Worm (Caenorhabditis elegans): ENCODE measurements around the gene C14A6.7.
"Not testable (repeated sequence)": the region's sequence is repeated elsewhere in the genome, so short reads cannot be mapped to it uniquely, and the experiment has no call there.

Gene C14A6.7

ce11 chrV:18168266-18168665 lies at the start of gene C14A6.7:
C14A6.7 (minus strand) TSS chrV:18168366.
- no peak for TF ChIP-seq unc-62 (GFP tag; optimal IDR thresholded peaks at IDR 0.05)
- no peak for TF ChIP-seq ceh-82 (tag; optimal IDR thresholded peaks at IDR 0.05)
- TF ChIP-seq mml-1 (tag; optimal IDR thresholded peaks at IDR 0.05): no peak
- no peak for TF ChIP-seq sea-2 (GFP tag; optimal IDR thresholded peaks at IDR 0.05)
- TF ChIP-seq pqm-1 (tag; optimal IDR thresholded peaks at IDR 0.05): no peak
- no peak for TF ChIP-seq aly-2 (tag; optimal IDR thresholded peaks at IDR 0.05)

ce11 chrV:18216784-18217183 lies 48.6 kb upstream of the C14A6.7 start, which contains the start of gene F16H6.9:
F16H6.9 (plus strand) TSS chrV:18217084.
- TF ChIP-seq nhr-12, nhr-23, ztf-11 (tag; optimal IDR thresholded peaks at IDR 0.05): not testable (repeated sequence)

ce11 chrV:18216175-18216574 lies 48.0 kb upstream of the C14A6.7 start, which contains the start of gene F16H6.8:
F16H6.8 (minus strand) TSS chrV:18216275.
- not testable (repeated sequence) for TF ChIP-seq nfya-1 (tag; optimal IDR thresholded peaks at IDR 0.05; ENCODE audit: insufficient read depth); nhr-237 (tag; optimal IDR thresholded peaks at IDR 0.05); ceh-82 (tag; optimal IDR thresholded peaks at IDR 0.05)

- TF ChIP-seq nfya-1 (tag; optimal IDR thresholded peaks at IDR 0.05; ENCODE audit: insufficient read depth) (no peak), skn-1 (tag; optimal IDR thresholded peaks at IDR 0.05) (no peak), jun-1 (tag; optimal IDR thresholded peaks at IDR 0.05) (no peak), elt-3 (tag; optimal IDR thresholded peaks at IDR 0.05) (no peak), ztf-4 (tag; optimal IDR thresholded peaks at IDR 0.05) (no peak), egl-27 (tag; optimal IDR thresholded peaks at IDR 0.05) (no peak), snpc-4 (tag; optimal IDR thresholded peaks at IDR 0.05) (no peak)
Measured at ce11 chrV:18212848-18213247, 44.7 kb upstream of the C14A6.7 start.

- TF ChIP-seq jun-1 (tag; optimal IDR thresholded peaks at IDR 0.05) (no peak), fkh-2 (tag; optimal IDR thresholded peaks at IDR 0.05) (no peak), ztf-11 (tag; optimal IDR thresholded peaks at IDR 0.05) (no peak), nhr-11 (tag; optimal IDR thresholded peaks at IDR 0.05) (no peak), snpc-4 (tag; optimal IDR thresholded peaks at IDR 0.05) (no peak), pha-4 (tag; optimal IDR thresholded peaks at IDR 0.05) (no peak), daf-12 (tag; optimal IDR thresholded peaks at IDR 0.05) (no peak), mml-1 (tag; optimal IDR thresholded peaks at IDR 0.05) (no peak), sea-2 (GFP tag; optimal IDR thresholded peaks at IDR 0.05) (no peak), nhr-28 (tag; optimal IDR thresholded peaks at IDR 0.05) (no peak), elt-3 (tag; optimal IDR thresholded peaks at IDR 0.05) (no peak), unc-62 (GFP tag; optimal IDR thresholded peaks at IDR 0.05) (no peak), lsy-12 (tag; optimal IDR thresholded peaks at IDR 0.05) (no peak), ceh-16 (tag; optimal IDR thresholded peaks at IDR 0.05) (no peak), elt-1 (tag; optimal IDR thresholded peaks at IDR 0.05) (no peak), unc-39 (tag; optimal IDR thresholded peaks at IDR 0.05) (no peak), nhr-12 (tag; optimal IDR thresholded peaks at IDR 0.05) (no peak)
Measured at ce11 chrV:18209071-18209470, 40.9 kb upstream of the C14A6.7 start, which contains the start of gene F16H6.7. F16H6.7 (minus strand) TSS chrV:18209171.

ce11 chrV:18198421-18198820 lies 30.3 kb upstream of the C14A6.7 start, which contains the start of gene F16H6.4:
F16H6.4 (plus strand) TSS chrV:18198721.
- TF ChIP-seq R02D3.7 (tag; optimal IDR thresholded peaks at IDR 0.05) (no peak), egl-27 (tag; optimal IDR thresholded peaks at IDR 0.05) (no peak), pqm-1 (tag; optimal IDR thresholded peaks at IDR 0.05) (no peak), hmg-11 (tag; optimal IDR thresholded peaks at IDR 0.05) (no peak), ceh-28 (tag; optimal IDR thresholded peaks at IDR 0.05) (no peak), nfya-1 (tag; optimal IDR thresholded peaks at IDR 0.05; ENCODE audit: insufficient read depth) (no peak), mml-1 (tag; optimal IDR thresholded peaks at IDR 0.05) (no peak), ceh-82 (tag; optimal IDR thresholded peaks at IDR 0.05) (no peak), snpc-4 (tag; optimal IDR thresholded peaks at IDR 0.05) (no peak), ztf-11 (tag; optimal IDR thresholded peaks at IDR 0.05) (no peak), eor-1 (tag; optimal IDR thresholded peaks at IDR 0.05) (no peak), skn-1 (tag; optimal IDR thresholded peaks at IDR 0.05) (no peak), nhr-11 (tag; optimal IDR thresholded peaks at IDR 0.05) (no peak), fos-1 (tag; optimal IDR thresholded peaks at IDR 0.05) (no peak), ztf-4 (tag; optimal IDR thresholded peaks at IDR 0.05) (no peak), nhr-28 (tag; optimal IDR thresholded peaks at IDR 0.05) (no peak), jun-1 (tag; optimal IDR thresholded peaks at IDR 0.05) (no peak), lin-15B (tag; optimal IDR thresholded peaks at IDR 0.05) (no peak)
